Fruit fly (Drosophila melanogaster) ovary, adult (tissue): ENCODE measurements around the gene CG34296.

Experiments
- CG17801 ChIP-seq: fragments of 200-800 bp; optimal IDR thresholded peaks from 2 replicates; lab custom pipeline; 2019; ENCODE audit warnings: missing biosample characterization, mild to moderate bottlenecking, missing genetic modification characterization, moderate library complexity; ENCODE audit not compliant: partially characterized antibody

CG34296 gene

dm6 chr3R:29722238-29722637, at the start of gene CG34296:
TSS of gene CG34296 (plus strand) at chr3R:29722538.
- no peak for TF ChIP-seq CG17801

dm6 chr3R:29675333-29675732, 47.0 kb upstream of the CG34296 start, which contains the start of the genes Bub3 and Cap-D2:
TSS of gene Bub3 (minus strand) at chr3R:29675421.
TSS of gene Cap-D2 (plus strand) at chr3R:29675651.
- peak; percentile 71 for TF ChIP-seq CG17801

dm6 chr3R:29681241-29681640, 41.1 kb upstream of the CG34296 start:
- no peak for TF ChIP-seq CG17801

- no peak for TF ChIP-seq CG17801
Observed at dm6 chr3R:29682152-29682600, 40.2 kb upstream of the CG34296 start, which contains the start of the genes CG7582 and Gycalpha99B. TSS of gene CG7582 (minus strand) at chr3R:29682278. TSS of gene Gycalpha99B (plus strand) at chr3R:29682503.

DNA sequence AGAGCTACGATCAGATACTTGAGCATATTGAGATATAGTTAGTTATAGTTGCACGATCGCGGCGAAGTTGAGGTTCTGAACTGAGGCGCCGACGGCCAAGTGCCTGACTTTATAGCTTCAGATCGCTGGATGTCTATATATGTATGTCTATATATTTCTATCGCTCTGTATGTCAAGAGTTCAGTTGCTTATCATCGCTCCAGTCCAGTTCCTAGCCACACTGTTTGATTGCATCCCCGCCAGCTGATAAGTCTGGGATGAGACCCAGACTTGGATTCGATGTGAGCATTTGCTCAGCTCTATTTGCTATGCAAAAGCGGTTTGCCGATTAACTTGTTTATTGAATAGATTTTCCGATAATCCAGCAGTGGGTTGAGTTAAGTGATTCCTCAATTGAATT, 35.6 kb upstream of the CG34296 start:
- no peak for TF ChIP-seq CG17801

DNA sequence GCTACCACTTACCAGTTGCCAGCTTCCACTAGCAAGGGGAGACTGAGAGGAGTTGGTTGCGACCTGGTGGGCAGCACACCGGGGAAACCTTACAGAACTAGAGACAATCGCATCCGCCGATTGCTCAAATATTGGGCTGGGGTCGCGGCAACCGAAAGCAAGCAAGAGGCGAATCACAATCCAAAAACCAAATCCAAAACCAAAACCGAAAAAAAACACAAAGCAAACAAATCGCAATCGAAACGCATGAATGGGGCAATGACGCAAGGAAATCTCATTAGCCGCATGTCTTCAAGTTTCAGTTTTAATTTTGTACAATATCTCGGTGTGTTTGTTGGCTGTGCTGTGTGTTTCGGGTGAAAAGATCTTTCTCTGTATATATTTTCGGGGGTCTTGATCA, 33.1 kb upstream of the CG34296 start, which contains the start of gene Obp99c:
Obp99c (minus strand) TSS at position 101 of the 400 bp plus-strand sequence.
- no peak for TF ChIP-seq CG17801

dm6 chr3R:29689833-29690538, 32.4 kb upstream of the CG34296 start:
- no peak for TF ChIP-seq CG17801

- TF ChIP-seq CG17801: no peak
Observed at dm6 chr3R:29690539-29690852, 31.8 kb upstream of the CG34296 start.

- no peak for TF ChIP-seq CG17801
Observed at dm6 chr3R:29690960-29691527, 31.3 kb upstream of the CG34296 start.

DNA sequence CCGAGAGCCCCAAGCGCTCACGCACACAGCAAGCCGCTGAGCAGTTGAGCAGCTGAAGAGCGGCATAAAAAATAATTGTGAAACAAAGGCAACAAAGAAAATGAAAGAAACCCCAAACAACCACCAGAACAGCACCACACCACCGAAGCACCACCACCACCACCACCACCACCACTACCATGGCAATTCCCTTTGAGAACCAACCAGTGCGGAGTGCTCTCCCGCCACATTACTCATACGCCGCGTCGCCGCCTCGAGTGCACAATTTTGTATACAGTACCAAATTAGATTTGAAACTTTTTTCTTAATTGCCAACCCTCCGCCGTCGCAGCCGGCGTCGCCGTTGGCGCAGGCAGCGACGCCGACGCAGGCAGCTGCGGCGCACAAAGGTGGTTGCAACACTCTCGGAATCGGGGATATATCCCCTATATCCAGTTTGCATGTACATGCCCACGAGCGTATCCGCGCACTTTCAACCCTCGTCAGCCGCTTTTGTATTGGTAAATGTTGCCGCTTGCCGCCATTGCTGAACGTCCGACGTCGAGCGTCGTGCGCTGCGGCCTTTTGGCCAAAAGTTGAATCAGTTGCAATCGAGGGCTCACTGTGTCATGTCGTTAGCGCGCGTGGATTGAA, 30.2 kb upstream of the CG34296 start, which contains the start of gene dmrt99B:
dmrt99B (plus strand) TSS at position 583 of the 633 bp plus-strand sequence.
- no peak for TF ChIP-seq CG17801

- no peak for TF ChIP-seq CG17801
Observed at dm6 chr3R:29695744-29696143, 26.6 kb upstream of the CG34296 start.

- no peak for TF ChIP-seq CG17801
Observed at dm6 chr3R:29696359-29696758, 26.0 kb upstream of the CG34296 start.

DNA sequence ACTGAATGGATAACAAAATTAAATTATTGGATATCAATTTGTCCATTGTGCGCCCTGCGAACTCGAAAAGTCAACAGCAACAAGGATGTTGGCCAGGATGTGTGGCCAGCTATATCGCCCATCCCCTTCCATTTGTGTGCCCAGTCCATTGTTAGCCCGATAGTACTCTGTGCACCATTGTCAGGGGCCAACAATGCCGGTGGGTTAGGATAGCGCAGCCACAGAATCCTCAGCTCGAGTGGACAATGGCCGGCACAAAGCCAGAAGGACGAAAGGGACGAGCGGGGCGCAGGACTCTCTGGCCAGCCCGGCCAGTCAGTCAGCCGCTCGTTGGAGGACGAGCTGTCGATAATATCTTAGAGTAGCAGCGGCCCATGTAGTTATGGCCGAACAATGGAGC, 24.5 kb upstream of the CG34296 start:
- TF ChIP-seq CG17801: no peak

dm6 chr3R:29699220-29699619, 23.1 kb upstream of the CG34296 start:
- TF ChIP-seq CG17801: no peak

- TF ChIP-seq CG17801: no peak
Observed at dm6 chr3R:29701739-29702138, 20.6 kb upstream of the CG34296 start.

DNA sequence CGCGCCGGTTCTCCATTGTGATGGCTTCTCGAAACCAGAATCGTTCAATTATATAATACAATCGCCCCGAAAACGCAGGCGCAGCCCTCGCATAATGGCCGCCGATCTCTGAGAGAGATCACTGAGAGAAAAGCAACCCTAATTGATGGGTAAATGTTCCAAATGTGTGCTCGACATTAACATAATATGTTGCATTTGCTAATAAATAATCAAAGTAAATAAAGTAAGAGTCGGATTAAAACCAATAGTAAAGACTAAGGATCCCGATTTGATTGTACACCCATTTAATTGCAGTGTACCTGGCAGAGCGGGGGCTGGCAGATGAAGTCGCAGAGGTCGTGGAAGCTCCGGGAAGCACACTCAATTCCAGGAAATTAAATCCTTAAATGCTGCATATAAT, 17.8 kb upstream of the CG34296 start:
- TF ChIP-seq CG17801: no peak

DNA sequence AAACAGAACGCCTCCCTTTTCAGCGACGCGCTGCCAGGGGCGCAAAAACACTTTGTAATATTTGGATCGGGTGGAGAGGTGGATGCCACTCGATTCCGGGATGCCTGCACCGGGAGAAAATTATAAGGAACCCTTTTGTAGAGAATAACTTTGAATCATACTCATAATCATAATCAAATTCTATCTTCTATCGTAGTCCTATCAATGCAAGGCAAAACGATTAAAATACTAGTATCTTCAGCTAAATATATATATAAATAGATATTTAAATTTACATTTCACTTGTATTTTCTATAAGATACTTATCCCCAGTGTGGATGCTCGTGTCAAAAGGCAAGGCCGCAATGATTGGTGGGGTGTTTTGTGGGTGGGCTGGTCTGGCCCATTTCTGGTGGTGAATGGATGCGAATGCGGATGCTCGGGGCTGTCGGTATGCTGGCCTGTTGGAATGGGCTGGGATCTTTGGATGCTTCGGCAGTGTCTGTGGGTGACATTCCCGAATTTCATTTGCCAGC, 16.5 kb upstream of the CG34296 start:
- TF ChIP-seq CG17801: no peak
